Fruit fly (Drosophila melanogaster) whole organism, embryonic: ENCODE results near the gene CG11892.
A peak's percentile ranks its signal among the peaks of the same experiment; 100 is the strongest.

ENCODE experiments used
- Awh ChIP-seq: fragments of 200-800 bp; sonication (Bioruptor generic); IDR thresholded peaks from 2 replicates; pipeline ENCODE4, ENCODE4 v1.3.6; 2022; ENCODE audit warnings: missing biosample characterization, missing genetic modification characterization
- B-H1 ChIP-seq: fragments of 200-800 bp; sonication (Bioruptor generic); IDR thresholded peaks from 3 replicates; pipeline ENCODE4 v1.3.6; 2022; ENCODE audit warnings: missing biosample characterization, missing genetic modification characterization
- Bgb ChIP-seq: fragments of 200-800 bp; sonication (Bioruptor generic); IDR thresholded peaks from 2 replicates; pipeline ENCODE4 v1.3.6; 2022; ENCODE audit warnings: missing biosample characterization, missing genetic modification characterization; ENCODE audit not compliant: partially characterized antibody
- CG10431 ChIP-seq: fragments of 200-800 bp; sonication (Bioruptor generic); optimal IDR thresholded peaks from 3 replicates; lab custom pipeline; 2018; ENCODE audit warnings: missing biosample characterization, mild to moderate bottlenecking, missing genetic modification characterization
- CG12236 ChIP-seq: fragments of 200-800 bp; sonication (Bioruptor generic); optimal IDR thresholded peaks from 2 replicates; lab custom pipeline; 2016; ENCODE audit warnings: missing biosample characterization, missing genetic modification characterization
- CG12299 ChIP-seq: fragments of 200-800 bp; sonication (Bioruptor generic); optimal IDR thresholded peaks from 2 replicates; lab custom pipeline; 2018; ENCODE audit warnings: missing biosample characterization, mild to moderate bottlenecking, missing genetic modification characterization
- CG13424 ChIP-seq: fragments of 200-800 bp; sonication (Bioruptor generic); optimal IDR thresholded peaks from 2 replicates; lab custom pipeline; 2019; ENCODE audit warnings: missing biosample characterization, mild to moderate bottlenecking, missing genetic modification characterization, moderate library complexity
- CG14014 ChIP-seq: fragments of 200-800 bp; sonication (Bioruptor generic); IDR thresholded peaks from 2 replicates; pipeline ENCODE4 v1.3.6; 2022; ENCODE audit warnings: missing biosample characterization, missing genetic modification characterization
- CG15269 ChIP-seq: fragments of 200-800 bp; sonication (Bioruptor generic); optimal IDR thresholded peaks from 2 replicates; lab custom pipeline; 2018; ENCODE audit warnings: missing biosample characterization, mild to moderate bottlenecking, missing genetic modification characterization, moderate library complexity
- CG1529 ChIP-seq: fragments of 200-800 bp; sonication (Bioruptor generic); optimal IDR thresholded peaks from 3 replicates; lab custom pipeline; 2018; ENCODE audit warnings: missing biosample characterization, missing genetic modification characterization
- CG15601 ChIP-seq: fragments of 200-800 bp; sonication (Bioruptor generic); optimal IDR thresholded peaks from 3 replicates; lab custom pipeline; 2019; ENCODE audit warnings: missing biosample characterization, mild to moderate bottlenecking, missing genetic modification characterization, moderate library complexity
- CG31224 ChIP-seq: fragments of 200-800 bp; sonication (Bioruptor generic); IDR thresholded peaks from 2 replicates; pipeline ENCODE4 v1.3.6; 2022; ENCODE audit warnings: missing biosample characterization, missing genetic modification characterization
- CG3163 ChIP-seq: fragments of 200-800 bp; sonication (Bioruptor generic); optimal IDR thresholded peaks from 3 replicates; lab custom pipeline; 2016; ENCODE audit warnings: missing biosample characterization, missing genetic modification characterization
- CG3281 ChIP-seq: fragments of 200-800 bp; sonication (Bioruptor generic); optimal IDR thresholded peaks from 3 replicates; lab custom pipeline; 2017; ENCODE audit warnings: missing biosample characterization, mild to moderate bottlenecking, missing genetic modification characterization
- CG34376 ChIP-seq: fragments of 200-800 bp; sonication (Bioruptor generic); optimal IDR thresholded peaks from 2 replicates; lab custom pipeline; 2018; ENCODE audit warnings: missing biosample characterization, mild to moderate bottlenecking, missing genetic modification characterization
- CG4404 ChIP-seq: fragments of 200-800 bp; sonication (Bioruptor generic); IDR thresholded peaks from 2 replicates; pipeline ENCODE4 v1.3.6; 2022; ENCODE audit warnings: missing biosample characterization, missing genetic modification characterization
- CG6854 ChIP-seq: fragments of 200-800 bp; sonication (Bioruptor generic); optimal IDR thresholded peaks from 3 replicates; lab custom pipeline; 2017; ENCODE audit warnings: missing biosample characterization, mild to moderate bottlenecking, missing genetic modification characterization
- CG9817 ChIP-seq: fragments of 200-800 bp; sonication (Bioruptor generic); optimal IDR thresholded peaks from 2 replicates; lab custom pipeline; 2018; ENCODE audit warnings: missing biosample characterization, mild to moderate bottlenecking, missing genetic modification characterization, moderate library complexity
- Chrac-16 ChIP-seq: fragments of 200-800 bp; sonication (Bioruptor generic); optimal IDR thresholded peaks from 3 replicates; lab custom pipeline; 2016; ENCODE audit warnings: missing biosample characterization, missing genetic modification characterization
- CrebB ChIP-seq: fragments of 200-800 bp; sonication (Bioruptor generic); optimal IDR thresholded peaks from 3 replicates; lab custom pipeline; 2018; ENCODE audit warnings: missing biosample characterization, mild to moderate bottlenecking, missing genetic modification characterization
- Dip3 ChIP-seq: fragments of 200-800 bp; sonication (Bioruptor generic); optimal IDR thresholded peaks from 3 replicates; lab custom pipeline; 2016; ENCODE audit warnings: missing biosample characterization, missing genetic modification characterization
- E2f1 ChIP-seq: fragments of 200-800 bp; sonication (Bioruptor generic); IDR thresholded peaks from 2 replicates; pipeline ENCODE4 v1.3.6; 2022; ENCODE audit warnings: missing biosample characterization, missing genetic modification characterization
- HHEX ChIP-seq: fragments of 200-800 bp; sonication (Bioruptor generic); optimal IDR thresholded peaks from 3 replicates; lab custom pipeline; 2017; ENCODE audit warnings: missing biosample characterization, mild to moderate bottlenecking, missing genetic modification characterization, missing genetic modification reagents
- Hmr ChIP-seq: fragments of 200-800 bp; sonication (Bioruptor generic); optimal IDR thresholded peaks from 3 replicates; lab custom pipeline; 2017; ENCODE audit warnings: mild to moderate bottlenecking, missing biosample characterization, missing genetic modification reagents, missing genetic modification characterization
- Hr51 ChIP-seq, 2 experiments: fragments of 200-800 bp; sonication (Bioruptor generic); optimal IDR thresholded peaks; 2 replicates in 1 of 2; 3 replicates in 1 of 2; lab custom pipeline; 2016 to 2018; ENCODE audit warnings: missing biosample characterization in 2 of 2, missing genetic modification characterization in 2 of 2, mild to moderate bottlenecking in 1 of 2, moderate library complexity in 1 of 2
- MESR4 ChIP-seq: fragments of 200-800 bp; sonication (Bioruptor generic); optimal IDR thresholded peaks from 2 replicates; lab custom pipeline; 2018; ENCODE audit warnings: missing biosample characterization, mild to moderate bottlenecking, missing genetic modification characterization, moderate library complexity
- MTF-1 ChIP-seq: fragments of 200-800 bp; sonication (Bioruptor generic); optimal IDR thresholded peaks from 2 replicates; lab custom pipeline; 2018; ENCODE audit warnings: missing biosample characterization, mild to moderate bottlenecking, missing genetic modification characterization, borderline replicate concordance
- Max ChIP-seq: fragments of 200-800 bp; sonication (Bioruptor generic); optimal IDR thresholded peaks from 2 replicates; lab custom pipeline; 2016; ENCODE audit warnings: missing biosample characterization, mild to moderate bottlenecking, missing genetic modification characterization
- Meics ChIP-seq: fragments of 200-800 bp; sonication (Bioruptor generic); optimal IDR thresholded peaks from 2 replicates; lab custom pipeline; 2017; ENCODE audit warnings: missing biosample characterization, mild to moderate bottlenecking, missing genetic modification characterization
- NC2α ChIP-seq: fragments of 200-800 bp; sonication (Bioruptor generic); optimal IDR thresholded peaks from 2 replicates; lab custom pipeline; 2016; ENCODE audit warnings: missing biosample characterization, missing genetic modification characterization
- Oaz ChIP-seq: fragments of 200-800 bp; sonication (Bioruptor generic); IDR thresholded peaks from 2 replicates; pipeline ENCODE4 v1.3.6; 2022; ENCODE audit warnings: missing biosample characterization, missing genetic modification characterization
- Opbp ChIP-seq: fragments of 200-800 bp; sonication (Bioruptor generic); IDR thresholded peaks from 3 replicates; pipeline ENCODE4 v1.3.6; 2022; ENCODE audit warnings: missing biosample characterization, missing genetic modification characterization; ENCODE audit not compliant: partially characterized antibody
- Poxn ChIP-seq: fragments of 200-800 bp; sonication (Bioruptor generic); IDR thresholded peaks from 2 replicates; pipeline ENCODE4 v1.3.6; 2022; ENCODE audit warnings: missing biosample characterization, missing genetic modification characterization
- Stat92E ChIP-seq, 3 experiments: fragments of >200 bp in 2 of 3; fragments of 200-800 bp in 1 of 3; sonication (Bioruptor generic) in 1 of 3; optimal IDR thresholded peaks; 2 replicates each; lab custom pipeline; 2017 to 2019; ENCODE audit warnings: missing biosample characterization in 3 of 3, missing genetic modification characterization in 3 of 3, mild to moderate bottlenecking in 1 of 3, moderate library complexity in 1 of 3
- aop ChIP-seq: fragments of 200-800 bp; sonication (Bioruptor generic); IDR thresholded peaks from 2 replicates; pipeline ENCODE4 v1.3.6; 2022; ENCODE audit warnings: missing biosample characterization, missing genetic modification characterization
- ara ChIP-seq: fragments of 200-800 bp; sonication (Bioruptor generic); IDR thresholded peaks from 2 replicates; pipeline ENCODE4 v1.3.6; 2022; ENCODE audit warnings: missing biosample characterization, missing genetic modification characterization
- bigmax ChIP-seq: fragments of 200-800 bp; sonication (Bioruptor generic); optimal IDR thresholded peaks from 2 replicates; lab custom pipeline; 2018; ENCODE audit warnings: missing biosample characterization, mild to moderate bottlenecking, missing genetic modification characterization
- cg ChIP-seq: fragments of 200-800 bp; sonication (Bioruptor generic); optimal IDR thresholded peaks from 3 replicates; lab custom pipeline; 2019; ENCODE audit warnings: missing biosample characterization, mild to moderate bottlenecking, missing genetic modification characterization, moderate library complexity
- dmrt99B ChIP-seq: fragments of 200-800 bp; sonication (Bioruptor generic); optimal IDR thresholded peaks from 2 replicates; lab custom pipeline; 2018; ENCODE audit warnings: missing biosample characterization, mild to moderate bottlenecking, missing genetic modification characterization, moderate library complexity
- exex ChIP-seq: fragments of 200-800 bp; sonication (Bioruptor generic); optimal IDR thresholded peaks from 4 replicates; lab custom pipeline; 2018; ENCODE audit warnings: missing biosample characterization, mild to moderate bottlenecking, missing genetic modification characterization, moderate library complexity
- eyg ChIP-seq: fragments of 200-800 bp; sonication (Bioruptor generic); optimal IDR thresholded peaks from 3 replicates; lab custom pipeline; 2016; ENCODE audit warnings: missing biosample characterization, missing genetic modification characterization
- grau ChIP-seq: fragments of 200-800 bp; optimal IDR thresholded peaks from 3 replicates; lab custom pipeline; 2019; ENCODE audit warnings: missing biosample characterization, mild to moderate bottlenecking, missing genetic modification characterization, moderate library complexity
- ham ChIP-seq: fragments of 200-800 bp; sonication (Bioruptor generic); IDR thresholded peaks from 2 replicates; pipeline ENCODE4 v1.3.6; 2022; ENCODE audit warnings: missing biosample characterization, missing genetic modification characterization
- hkb ChIP-seq, 2 experiments: fragments of 200-800 bp in 1 of 2; fragments of >200 bp in 1 of 2; sonication (Bioruptor generic) in 1 of 2; IDR thresholded peaks in 1 of 2; optimal IDR thresholded peaks in 1 of 2; 2 replicates each; pipeline versions ENCODE4 v1.3.6 to Lab custom; 2017 to 2022; ENCODE audit warnings: missing biosample characterization in 1 of 2, missing genetic modification characterization in 1 of 2
- kah ChIP-seq: fragments of 200-800 bp; sonication (Bioruptor generic); optimal IDR thresholded peaks from 2 replicates; lab custom pipeline; 2018; ENCODE audit warnings: missing biosample characterization, mild to moderate bottlenecking, missing genetic modification characterization
- klu ChIP-seq: fragments of 200-800 bp; sonication (Bioruptor generic); IDR thresholded peaks from 2 replicates; pipeline ENCODE4 v1.3.6; 2022; ENCODE audit warnings: missing biosample characterization, missing genetic modification characterization
- kni ChIP-seq: fragments of 200-800 bp; sonication (Bioruptor generic); optimal IDR thresholded peaks from 3 replicates; lab custom pipeline; 2017; ENCODE audit warnings: mild to moderate bottlenecking, missing biosample characterization, missing genetic modification reagents, missing genetic modification characterization
- sob ChIP-seq: fragments of 200-800 bp; sonication (Bioruptor generic); IDR thresholded peaks from 2 replicates; pipeline ENCODE4 v1.3.6; 2022; ENCODE audit warnings: missing biosample characterization, missing genetic modification characterization
- tx ChIP-seq: fragments of 200-800 bp; sonication (Bioruptor generic); optimal IDR thresholded peaks from 2 replicates; lab custom pipeline; 2016; ENCODE audit warnings: missing biosample characterization, missing genetic modification characterization
- unpg ChIP-seq: fragments of 200-800 bp; sonication (Bioruptor generic); optimal IDR thresholded peaks from 3 replicates; lab custom pipeline; 2018; ENCODE audit warnings: missing biosample characterization, mild to moderate bottlenecking, missing genetic modification characterization, moderate library complexity

The CG11892 gene

dm6 chr3R:25275276-25275675 is 6.1 kb upstream of the CG11892 start (continued):
- TF ChIP-seq CG12236 (GFP tag; lab: Kevin White, UChicago) = no peak
- TF ChIP-seq eyg (GFP tag; lab: Kevin White, UChicago) = peak; percentile 14
- TF ChIP-seq Dip3 = no peak
- no peak for TF ChIP-seq E2f1
- TF ChIP-seq CG15601 (tag; lab: Kevin White, UChicago) = no peak
- no peak for TF ChIP-seq Stat92E (GFP tag; optimal IDR thresholded peaks at IDR 0.05; lab: Kevin White, UChicago)
- TF ChIP-seq Oaz (GFP tag; lab: Robert Waterston, UW) = no peak
- TF ChIP-seq klu (GFP tag; lab: Robert Waterston, UW) = no peak
- TF ChIP-seq grau (tag; lab: Kevin White, UChicago) = peak; percentile 15
- no peak for TF ChIP-seq Awh (GFP tag; lab: Robert Waterston, UW)
- TF ChIP-seq aop = no peak
- peak; percentile 36 for TF ChIP-seq CG12299
- peak; percentile 36 for TF ChIP-seq CG13424
- peak; percentile 47 for TF ChIP-seq CG34376 (GFP tag; lab: Kevin White, UChicago)
- TF ChIP-seq CG9817 = peak; percentile 26
- peak; percentile 78 for TF ChIP-seq exex
- peak; percentile 8 for TF ChIP-seq HHEX (GFP tag; lab: Kevin White, UChicago)
- no peak for TF ChIP-seq hkb (optimal IDR thresholded peaks at IDR 0.05; lab: Kevin White, UChicago)
- peak; percentile 22; the same call in 1 of the 2 replicates for TF ChIP-seq hkb (GFP tag; IDR thresholded peaks at IDR 0.05; lab: Robert Waterston, UW)
- TF ChIP-seq dmrt99B = no peak
- TF ChIP-seq CG14014 (GFP tag; lab: Robert Waterston, UW) = peak; percentile 37; the same call in 1 of the 2 replicates
- peak; percentile 55 for TF ChIP-seq CG15269 (tag; lab: Kevin White, UChicago)
- TF ChIP-seq unpg (GFP tag; lab: Kevin White, UChicago) = peak; percentile 1
- TF ChIP-seq CG6854 (GFP tag; lab: Kevin White, UChicago) = no peak
- no peak for TF ChIP-seq CG3163
- TF ChIP-seq CG3281 = peak; percentile 50
- no peak for TF ChIP-seq CG4404 (GFP tag; lab: Robert Waterston, UW)
- no peak for TF ChIP-seq Poxn (GFP tag; lab: Robert Waterston, UW)
- no peak for TF ChIP-seq NC2α
- TF ChIP-seq ham = no peak
- TF ChIP-seq Meics (GFP tag; lab: Kevin White, UChicago) = peak; percentile 60
- TF ChIP-seq MTF-1 (GFP tag; lab: Kevin White, UChicago) = peak; percentile 6
- no peak for TF ChIP-seq Hr51 (GFP tag; optimal IDR thresholded peaks at IDR 0.05; lab: Kevin White, UChicago)
- TF ChIP-seq Hmr (GFP tag; lab: Kevin White, UChicago) = peak; percentile 75
- no peak for TF ChIP-seq B-H1
- no peak for TF ChIP-seq CG1529
- no peak for TF ChIP-seq MESR4 (GFP tag; lab: Kevin White, UChicago)
- no peak for TF ChIP-seq Chrac-16
- TF ChIP-seq cg (GFP tag; lab: Kevin White, UChicago) = no peak
- TF ChIP-seq Opbp = no peak
- no peak for TF ChIP-seq ara
- TF ChIP-seq kah (GFP tag; lab: Kevin White, UChicago) = no peak
- TF ChIP-seq CG10431 (GFP tag; lab: Kevin White, UChicago) = no peak
- TF ChIP-seq CG31224 (GFP tag; lab: Robert Waterston, UW) = no peak
- TF ChIP-seq bigmax (GFP tag; lab: Kevin White, UChicago) = no peak
- no peak for TF ChIP-seq Bgb (GFP tag; lab: Robert Waterston, UW)
- TF ChIP-seq tx (GFP tag; lab: Kevin White, UChicago) = no peak
- TF ChIP-seq sob (GFP tag; lab: Robert Waterston, UW) = no peak; the same call in 1 of the 2 replicates
- TF ChIP-seq CrebB (tag; lab: Kevin White, UChicago) = peak; percentile 60
- TF ChIP-seq Max = no peak
- TF ChIP-seq kni = no peak
